Fruit fly (Drosophila melanogaster) whole organism, prepupa: ENCODE data around the gene CG14866.

Source experiments
- CG11294 ChIP-seq: fragments of 200-800 bp; sonication (Bioruptor generic); IDR thresholded peaks from 2 replicates; pipeline ENCODE4 v1.3.6; 2022; ENCODE audit warnings: missing biosample characterization, missing genetic modification characterization
- CG6792 ChIP-seq: fragments of 200-800 bp; sonication (Bioruptor generic); optimal IDR thresholded peaks from 3 replicates; lab custom pipeline; 2016; ENCODE audit warnings: missing biosample characterization, missing genetic modification characterization
- CG6854 ChIP-seq: fragments of 200-800 bp; sonication (Bioruptor generic); optimal IDR thresholded peaks from 2 replicates; lab custom pipeline; 2017; ENCODE audit warnings: missing biosample characterization, mild to moderate bottlenecking, missing genetic modification characterization
- CG9139 ChIP-seq: fragments of 200-800 bp; sonication (Bioruptor generic); optimal IDR thresholded peaks from 3 replicates; lab custom pipeline; 2017; ENCODE audit warnings: missing biosample characterization, mild to moderate bottlenecking, missing genetic modification characterization
- Sox14 ChIP-seq: fragments of 200-800 bp; sonication (Bioruptor generic); optimal IDR thresholded peaks from 3 replicates; lab custom pipeline; 2016; ENCODE audit warnings: missing biosample characterization, missing genetic modification characterization
- Sox15 ChIP-seq: fragments of 200-800 bp; sonication (Bioruptor generic); optimal IDR thresholded peaks from 3 replicates; lab custom pipeline; 2016; ENCODE audit warnings: missing biosample characterization, missing genetic modification characterization
- cyc ChIP-seq: fragments of 200-800 bp; sonication (Bioruptor generic); optimal IDR thresholded peaks from 3 replicates; lab custom pipeline; 2016; ENCODE audit warnings: missing biosample characterization, missing genetic modification characterization
- dac ChIP-seq: fragments of 200-800 bp; sonication (Bioruptor generic); optimal IDR thresholded peaks from 2 replicates; lab custom pipeline; 2017; ENCODE audit warnings: missing biosample characterization, mild to moderate bottlenecking, missing genetic modification characterization
- fd85E ChIP-seq: fragments of 200-800 bp; sonication (Bioruptor generic); optimal IDR thresholded peaks from 3 replicates; lab custom pipeline; 2016; ENCODE audit warnings: missing biosample characterization, missing genetic modification characterization
- net ChIP-seq: fragments of 200-800 bp; sonication (Bioruptor generic); optimal IDR thresholded peaks from 3 replicates; lab custom pipeline; 2016; ENCODE audit warnings: missing biosample characterization, missing genetic modification characterization
- spab ChIP-seq: fragments of 200-800 bp; sonication (Bioruptor generic); optimal IDR thresholded peaks from 2 replicates; lab custom pipeline; 2017; ENCODE audit warnings: missing biosample characterization, mild to moderate bottlenecking, missing genetic modification characterization, missing genetic modification reagents

- peak; percentile 68 for TF ChIP-seq net (GFP tag; lab: Kevin White, UChicago)
- TF ChIP-seq CG11294 (GFP tag; lab: Robert Waterston, UW): no peak; the same call in 1 of the 2 replicates
- no peak for TF ChIP-seq spab (GFP tag; lab: Kevin White, UChicago)
- TF ChIP-seq CG6854 (GFP tag; lab: Kevin White, UChicago): peak; percentile 32
- TF ChIP-seq CG6792 (GFP tag; lab: Kevin White, UChicago): peak; percentile 63
- peak; percentile 33 for TF ChIP-seq dac (GFP tag; lab: Kevin White, UChicago)
- no peak for TF ChIP-seq fd85E (GFP tag; lab: Kevin White, UChicago)
- peak; percentile 83 for TF ChIP-seq Sox14 (GFP tag; lab: Kevin White, UChicago)
- peak; percentile 40 for TF ChIP-seq Sox15 (GFP tag; lab: Kevin White, UChicago)
- peak; percentile 67 for TF ChIP-seq cyc (GFP tag; lab: Kevin White, UChicago)
- TF ChIP-seq CG9139 (GFP tag; lab: Kevin White, UChicago): no peak
Measured at dm6 chr3R:15342926-15343685, 26.8 kb downstream of the CG14866 start, which contains the start of gene Nagk.
